Fruit fly (Drosophila melanogaster): ENCODE data around the gene Obp83cd.

The Obp83cd gene

DNA sequence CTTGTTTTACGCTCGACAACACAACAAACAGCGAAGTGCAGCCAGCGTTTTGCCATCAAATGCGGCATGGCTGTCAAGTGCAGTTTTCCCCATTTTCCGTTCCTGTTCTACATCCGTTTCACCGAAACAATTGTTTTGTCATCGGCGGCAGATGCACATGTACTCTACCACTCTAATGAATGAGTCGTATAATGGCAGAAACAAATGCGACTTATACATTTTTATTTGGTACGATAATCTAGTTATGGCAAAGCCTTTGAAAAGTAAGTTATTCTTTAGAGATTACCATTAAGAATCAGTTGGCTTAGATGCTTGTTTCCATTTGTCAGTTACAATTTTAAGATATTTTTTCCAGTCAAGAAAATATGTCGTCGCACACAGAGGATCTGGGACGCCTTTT lies 14.4 kb downstream of the Obp83cd start, which contains the start of gene Vha14-2:
Vha14-2 (plus strand) TSS at position 301 of the 400 bp plus-strand sequence.
- no peak for TF ChIP-seq psq (optimal IDR thresholded peaks at IDR 0.05)
- no peak for TF ChIP-seq Sin3A (optimal IDR thresholded peaks at IDR 0.05)
- no peak for TF ChIP-seq Myc (optimal IDR thresholded peaks at IDR 0.05)
- no peak for TF ChIP-seq insv (optimal IDR thresholded peaks at IDR 0.05)
- no peak for TF ChIP-seq h (optimal IDR thresholded peaks at IDR 0.05)
- TF ChIP-seq ttk (optimal IDR thresholded peaks at IDR 0.05) = no peak

DNA sequence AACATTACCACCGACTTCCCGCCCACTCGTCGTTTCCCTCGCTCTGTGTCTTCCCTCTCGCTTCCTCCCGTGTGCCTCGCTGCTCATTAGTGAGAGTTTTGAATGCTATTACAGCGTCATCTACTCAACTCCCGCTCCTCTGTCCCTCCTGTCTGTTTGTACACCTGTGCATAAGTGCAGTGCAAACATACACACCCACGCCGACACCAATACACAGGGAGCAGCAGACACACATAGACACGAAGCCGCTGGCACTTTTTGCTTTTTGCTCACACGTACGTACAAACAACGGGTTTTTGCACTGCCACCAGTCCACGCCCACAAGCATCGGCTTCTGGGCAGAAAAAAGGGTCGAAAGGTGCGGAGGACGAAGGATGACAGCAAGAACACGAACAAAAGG lies 33.8 kb downstream of the Obp83cd start:
- no peak for TF ChIP-seq insv (optimal IDR thresholded peaks at IDR 0.05)
- TF ChIP-seq ttk (optimal IDR thresholded peaks at IDR 0.05) = no peak
- TF ChIP-seq Myc (optimal IDR thresholded peaks at IDR 0.05) = no peak
- TF ChIP-seq psq (optimal IDR thresholded peaks at IDR 0.05) = no peak
- no peak for TF ChIP-seq h (optimal IDR thresholded peaks at IDR 0.05)
- no peak for TF ChIP-seq Sin3A (optimal IDR thresholded peaks at IDR 0.05)

DNA sequence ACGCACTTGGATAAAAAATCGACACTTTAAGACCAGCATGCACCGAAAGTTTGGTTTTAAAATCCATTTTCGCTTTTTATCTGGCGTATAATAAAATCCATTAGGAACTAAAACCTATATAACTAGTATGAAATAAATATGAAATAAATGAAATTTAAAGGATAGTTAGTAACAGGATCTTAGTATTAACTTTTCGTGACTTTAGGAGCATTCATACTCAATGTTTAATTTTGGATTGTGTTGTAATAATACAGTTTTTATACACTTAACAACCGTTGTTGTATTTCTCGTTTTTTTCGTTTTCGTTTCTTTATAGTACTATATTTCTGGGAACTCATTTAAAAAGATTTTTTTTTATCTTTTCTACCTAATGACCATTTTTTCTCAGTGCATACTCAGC lies 41.2 kb downstream of the Obp83cd start:
- TF ChIP-seq Sin3A (optimal IDR thresholded peaks at IDR 0.05) = no peak
- no peak for TF ChIP-seq insv (optimal IDR thresholded peaks at IDR 0.05)
- no peak for TF ChIP-seq psq (optimal IDR thresholded peaks at IDR 0.05)
- no peak for TF ChIP-seq Myc (optimal IDR thresholded peaks at IDR 0.05)
- TF ChIP-seq h (optimal IDR thresholded peaks at IDR 0.05) = no peak
- TF ChIP-seq ttk (optimal IDR thresholded peaks at IDR 0.05) = no peak

DNA sequence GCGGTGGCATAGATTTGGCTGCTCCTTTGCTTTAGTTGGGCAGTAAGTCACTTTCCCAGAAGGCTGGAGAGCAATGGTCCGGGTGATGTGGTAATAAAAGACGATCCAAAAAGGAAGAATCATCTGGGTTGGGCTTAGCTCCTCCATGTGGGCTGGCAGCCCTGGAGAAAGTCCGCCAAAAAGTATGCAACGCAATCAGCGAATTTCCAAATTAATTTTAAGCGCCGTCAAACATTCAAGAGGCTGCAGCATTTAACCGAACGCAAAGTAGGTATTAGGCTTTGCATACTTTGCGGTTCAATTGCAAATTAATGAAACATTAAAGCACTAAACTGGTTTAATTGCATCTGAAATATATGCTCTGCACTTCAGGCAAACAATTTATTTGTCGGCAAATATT lies 41.7 kb downstream of the Obp83cd start:
- TF ChIP-seq Myc (optimal IDR thresholded peaks at IDR 0.05) (no peak), insv (optimal IDR thresholded peaks at IDR 0.05) (no peak), h (optimal IDR thresholded peaks at IDR 0.05) (no peak), psq (optimal IDR thresholded peaks at IDR 0.05) (no peak), ttk (optimal IDR thresholded peaks at IDR 0.05) (no peak), Sin3A (optimal IDR thresholded peaks at IDR 0.05) (no peak)

DNA sequence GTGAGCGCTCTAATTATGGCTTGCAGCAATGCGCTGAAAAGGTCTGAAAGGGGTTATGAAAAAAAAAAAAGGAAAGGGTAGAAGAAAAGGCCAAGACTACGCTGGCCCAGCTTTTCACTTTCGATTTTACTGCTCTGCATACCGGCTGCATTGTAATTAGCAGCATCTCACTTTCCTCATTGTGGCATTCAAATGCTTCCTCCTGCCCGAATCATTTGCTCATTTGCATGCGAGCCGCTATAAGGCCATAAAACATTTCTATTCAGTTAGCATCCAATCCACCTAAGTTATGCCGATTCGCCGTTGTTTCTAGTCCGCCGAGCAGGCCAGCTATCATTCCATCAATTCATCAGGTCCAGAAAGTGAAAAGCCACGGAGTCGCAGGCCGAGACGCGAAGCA lies 45.6 kb downstream of the Obp83cd start:
- no peak for TF ChIP-seq Sin3A (optimal IDR thresholded peaks at IDR 0.05)
- no peak for TF ChIP-seq h (optimal IDR thresholded peaks at IDR 0.05)
- no peak for TF ChIP-seq insv (optimal IDR thresholded peaks at IDR 0.05)
- TF ChIP-seq Myc (optimal IDR thresholded peaks at IDR 0.05) = no peak
- no peak for TF ChIP-seq psq (optimal IDR thresholded peaks at IDR 0.05)
- TF ChIP-seq ttk (optimal IDR thresholded peaks at IDR 0.05) = no peak

DNA sequence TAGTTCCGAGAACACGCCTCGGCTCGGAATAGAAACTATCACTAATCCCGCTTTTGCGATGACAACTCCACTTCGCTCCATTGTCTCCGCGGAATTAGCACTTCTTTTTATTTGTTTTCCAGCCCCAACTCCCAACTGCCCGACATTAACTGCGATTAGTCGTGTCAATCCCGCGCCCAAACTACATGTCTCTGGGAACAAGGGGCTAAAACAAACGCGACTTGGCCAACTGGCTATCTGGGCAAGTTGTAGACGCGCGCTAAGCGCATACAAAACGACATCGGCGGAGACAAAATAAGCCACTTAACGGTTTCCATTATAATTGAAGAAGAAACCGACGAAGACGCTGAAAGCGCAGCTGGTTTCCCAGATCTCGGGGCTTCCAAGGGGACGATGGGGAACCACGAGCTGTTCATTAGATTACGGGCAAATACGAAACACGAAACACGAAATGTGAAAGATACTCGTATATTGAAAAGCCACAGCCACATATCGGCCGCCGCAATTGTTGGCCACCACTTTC lies 46.9 kb downstream of the Obp83cd start:
- TF ChIP-seq Sin3A (optimal IDR thresholded peaks at IDR 0.05) = no peak
- TF ChIP-seq insv (optimal IDR thresholded peaks at IDR 0.05) = no peak
- TF ChIP-seq Myc (optimal IDR thresholded peaks at IDR 0.05) = no peak
- no peak for TF ChIP-seq ttk (optimal IDR thresholded peaks at IDR 0.05)
- TF ChIP-seq psq (optimal IDR thresholded peaks at IDR 0.05) = no peak
- TF ChIP-seq h (optimal IDR thresholded peaks at IDR 0.05) = no peak

DNA sequence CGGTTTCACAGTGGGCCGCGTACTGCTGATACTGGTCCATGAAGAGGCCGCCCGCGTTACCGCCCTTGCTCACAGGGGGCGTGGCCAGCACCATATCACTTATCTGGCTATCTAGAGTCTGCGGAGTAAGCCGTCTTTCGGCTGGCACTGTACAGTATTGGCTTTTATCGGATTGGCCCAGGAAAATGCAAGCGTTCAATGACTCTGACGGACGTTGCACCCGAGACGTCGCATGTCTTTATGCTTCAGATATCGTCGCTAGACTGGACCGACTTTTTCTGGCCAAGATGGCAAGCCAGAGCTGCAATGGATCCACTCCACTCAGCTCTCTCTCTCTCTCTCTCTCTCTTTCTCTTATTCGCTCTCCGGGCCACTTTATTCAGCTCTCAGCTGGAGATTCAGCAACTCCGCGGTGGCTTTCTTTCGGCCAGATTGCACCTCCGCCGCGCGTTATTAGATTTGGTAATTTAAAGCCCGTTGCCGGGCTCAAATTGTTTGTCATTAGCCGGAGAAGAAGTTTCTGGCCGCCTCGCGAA lies 49.1 kb downstream of the Obp83cd start, which contains the start of gene CG31559:
CG31559 (minus strand) TSS at position 273 of the 536 bp plus-strand sequence.
- TF ChIP-seq h (optimal IDR thresholded peaks at IDR 0.05) (no peak), psq (optimal IDR thresholded peaks at IDR 0.05) (no peak), Myc (optimal IDR thresholded peaks at IDR 0.05) (no peak), ttk (optimal IDR thresholded peaks at IDR 0.05) (no peak), insv (optimal IDR thresholded peaks at IDR 0.05) (no peak), Sin3A (optimal IDR thresholded peaks at IDR 0.05) (no peak)

All from Kc167 (cell line).